Worm (Caenorhabditis elegans): Measurements from ENCODE around the gene T20B3.1.

T20B3.1 gene

DNA sequence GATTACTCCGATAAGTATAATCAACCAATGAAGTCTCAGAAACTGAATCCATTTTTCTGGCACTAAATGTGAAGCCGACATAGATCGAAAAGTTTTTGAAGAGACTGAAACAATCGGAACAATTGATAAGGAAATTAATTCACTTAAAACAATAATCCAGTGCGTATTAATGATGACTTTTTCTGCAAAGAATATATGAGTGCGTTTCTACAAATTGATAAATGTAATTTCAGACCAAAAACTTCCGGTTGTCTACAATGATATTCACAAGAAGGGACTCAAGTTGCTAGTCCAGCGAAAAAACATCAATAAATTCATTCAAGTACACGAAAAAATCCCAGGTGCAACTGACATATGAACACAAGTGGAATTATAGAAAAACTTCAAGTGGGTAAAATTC, 54.4 kb downstream of the T20B3.1 start, which contains the start of gene clec-33:
TSS of gene clec-33 (minus strand) at position 101 of the 400 bp plus-strand sequence.
- TF ChIP-seq pha-4 (tag; optimal IDR thresholded peaks at IDR 0.05) = no peak
- no peak for TF ChIP-seq nhr-12 (tag; optimal IDR thresholded peaks at IDR 0.05)
- no peak for TF ChIP-seq zip-8 (tag; optimal IDR thresholded peaks at IDR 0.05)
- no peak for TF ChIP-seq snpc-4 (tag; optimal IDR thresholded peaks at IDR 0.05)
- no peak for TF ChIP-seq nhr-237 (tag; optimal IDR thresholded peaks at IDR 0.05)
- TF ChIP-seq elt-1 (tag; optimal IDR thresholded peaks at IDR 0.05; ENCODE audit: borderline replicate concordance, insufficient read depth) = no peak

All from whole organism, mixed stage, embryonic.